Worm (Caenorhabditis elegans) whole organism, L2 larva: ENCODE data around the gene C13F10.8.

Experiments
- egl-27 ChIP-seq: sonication (generic microtip); optimal IDR thresholded peaks from 3 replicates; lab custom pipeline; 2017; ENCODE audit warnings: missing biosample characterization, missing genetic modification reagents, missing genetic modification characterization
- lin-39 ChIP-seq: fragments of 150-350 bp; optimal IDR thresholded peaks from 2 replicates; lab custom pipeline; 2014; ENCODE audit warnings: missing biosample characterization, missing genetic modification reagents, missing genetic modification characterization
- mab-5 ChIP-seq: fragments of 150-350 bp; optimal IDR thresholded peaks from 2 replicates; lab custom pipeline; 2014; ENCODE audit warnings: missing biosample characterization, missing genetic modification characterization
- mdl-1 ChIP-seq, 2 experiments: fragments of 150-350 bp in 1 of 2; sonication (generic microtip) in 1 of 2; optimal IDR thresholded peaks; 2 replicates each; lab custom pipeline; 2017; ENCODE audit warnings: missing biosample characterization in 2 of 2, missing genetic modification characterization in 2 of 2
- nhr-10 ChIP-seq: sonication (generic microtip); optimal IDR thresholded peaks from 2 replicates; lab custom pipeline; 2017; ENCODE audit warnings: missing biosample characterization, missing genetic modification characterization
- nhr-25 ChIP-seq: fragments of 150-350 bp; sonication (generic microtip); optimal IDR thresholded peaks from 3 replicates; lab custom pipeline; 2014; ENCODE audit warnings: missing biosample characterization, missing genetic modification characterization
- unc-55 ChIP-seq: fragments of 150-350 bp; sonication (generic microtip); optimal IDR thresholded peaks from 3 replicates; lab custom pipeline; 2014; ENCODE audit warnings: missing biosample characterization, missing genetic modification reagents, missing genetic modification characterization

DNA sequence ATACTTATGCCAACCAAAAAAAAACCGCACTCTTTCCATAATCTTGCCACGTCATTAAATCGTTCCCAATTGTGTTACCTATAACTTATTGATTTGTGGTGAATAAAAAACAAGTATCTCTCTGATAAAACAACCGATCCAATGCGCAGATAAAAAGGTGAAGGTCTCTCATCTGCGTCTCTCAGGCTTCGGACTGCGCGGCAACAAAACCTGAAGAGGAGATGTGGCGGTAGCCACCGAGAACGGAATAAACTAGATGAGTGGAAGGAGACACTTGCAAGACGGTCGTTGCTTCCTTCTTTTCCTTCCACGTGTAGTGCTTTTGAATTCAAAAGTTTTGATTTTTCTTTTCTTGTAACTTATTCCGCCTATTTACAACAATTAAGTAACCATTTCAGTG, 4.1 kb upstream of the C13F10.8 start, which contains the start of gene fkb-3:
- no peak for TF ChIP-seq lin-39
- no peak for TF ChIP-seq mab-5 (tag; lab: Kevin White, UChicago)
- no peak for TF ChIP-seq nhr-10
- no peak for TF ChIP-seq unc-55 (GFP tag; lab: Kevin White, UChicago)
- no peak for TF ChIP-seq mdl-1 (tag; optimal IDR thresholded peaks at IDR 0.05; lab: Kevin White, UChicago)
- no peak for TF ChIP-seq nhr-25 (tag; lab: Kevin White, UChicago)
- TF ChIP-seq egl-27 (tag; lab: Kevin White, UChicago): no peak
